Fruit fly (Drosophila melanogaster) whole organism, pupa: ENCODE data around the gene CG9701.
A peak's percentile ranks its signal among the peaks of the same experiment; 100 is the strongest.

ENCODE experiments used
- CG10348 ChIP-seq: fragments of 200-800 bp; sonication (Bioruptor generic); IDR thresholded peaks from 2 replicates; pipeline ENCODE4 v1.3.6; 2022; ENCODE audit warnings: missing biosample characterization, missing genetic modification characterization
- CG12605 ChIP-seq: fragments of 200-800 bp; sonication (Bioruptor generic); IDR thresholded peaks from 2 replicates; pipeline ENCODE4 v1.3.6; 2022; ENCODE audit warnings: missing biosample characterization, missing genetic modification characterization
- CG13204 ChIP-seq: fragments of 200-800 bp; sonication (Bioruptor generic); optimal IDR thresholded peaks from 2 replicates; lab custom pipeline; 2018; ENCODE audit warnings: missing biosample characterization, mild to moderate bottlenecking, missing genetic modification characterization, moderate library complexity
- CG14655 ChIP-seq: fragments of 200-800 bp; sonication (Bioruptor generic); optimal IDR thresholded peaks from 3 replicates; lab custom pipeline; 2017; ENCODE audit warnings: mild to moderate bottlenecking, missing biosample characterization, missing genetic modification reagents, missing genetic modification characterization
- CG15710 ChIP-seq: fragments of 200-800 bp; sonication (Bioruptor generic); optimal IDR thresholded peaks from 2 replicates; lab custom pipeline; 2018; ENCODE audit warnings: missing biosample characterization, mild to moderate bottlenecking, missing genetic modification characterization, moderate library complexity
- CG17806 ChIP-seq: fragments of 200-800 bp; sonication (Bioruptor generic); optimal IDR thresholded peaks from 2 replicates; lab custom pipeline; 2018; ENCODE audit warnings: missing biosample characterization, mild to moderate bottlenecking, missing genetic modification characterization, moderate library complexity
- CG32121 ChIP-seq: fragments of 200-800 bp; sonication (Bioruptor generic); IDR thresholded peaks from 2 replicates; pipeline ENCODE4 v1.3.6; 2022; ENCODE audit warnings: missing biosample characterization, missing genetic modification characterization
- CG34367 ChIP-seq: fragments of 200-800 bp; sonication (Bioruptor generic); optimal IDR thresholded peaks from 2 replicates; lab custom pipeline; 2018; ENCODE audit warnings: missing biosample characterization, mild to moderate bottlenecking, missing genetic modification characterization
- CG4496 ChIP-seq: fragments of 200-800 bp; sonication (Bioruptor generic); IDR thresholded peaks from 3 replicates; pipeline ENCODE4 v1.3.6; 2022; ENCODE audit warnings: missing biosample characterization, missing genetic modification characterization
- CG8159 ChIP-seq: fragments of 200-800 bp; sonication (Bioruptor generic); optimal IDR thresholded peaks from 3 replicates; lab custom pipeline; 2018; ENCODE audit warnings: missing biosample characterization, mild to moderate bottlenecking, missing genetic modification characterization, moderate library complexity
- CG8301 ChIP-seq: fragments of 200-800 bp; sonication (Bioruptor generic); optimal IDR thresholded peaks from 2 replicates; lab custom pipeline; 2018; ENCODE audit warnings: missing biosample characterization, mild to moderate bottlenecking, missing genetic modification characterization
- CG9948 ChIP-seq: fragments of 200-800 bp; sonication (Bioruptor generic); optimal IDR thresholded peaks from 2 replicates; lab custom pipeline; 2018; ENCODE audit warnings: missing biosample characterization, mild to moderate bottlenecking, missing genetic modification characterization, moderate library complexity
- D1 ChIP-seq: fragments of 200-800 bp; sonication (Bioruptor generic); optimal IDR thresholded peaks from 2 replicates; lab custom pipeline; 2018; ENCODE audit warnings: missing biosample characterization, mild to moderate bottlenecking, missing genetic modification characterization, moderate library complexity
- EcR ChIP-seq: fragments of 200-800 bp; sonication (Bioruptor generic); optimal IDR thresholded peaks from 3 replicates; lab custom pipeline; 2019; ENCODE audit warnings: missing biosample characterization, missing genetic modification characterization, mild to moderate bottlenecking, moderate library complexity, missing genetic modification reagents
- Ets98B ChIP-seq: fragments of 200-800 bp; sonication (Bioruptor generic); IDR thresholded peaks from 2 replicates; pipeline ENCODE4 v1.3.6; 2022; ENCODE audit warnings: missing biosample characterization, missing genetic modification characterization
- Pif1A ChIP-seq: fragments of 200-800 bp; sonication (Bioruptor generic); optimal IDR thresholded peaks from 3 replicates; lab custom pipeline; 2016; ENCODE audit warnings: missing biosample characterization, missing genetic modification characterization
- Pif1B ChIP-seq: fragments of 200-800 bp; sonication (Bioruptor generic); optimal IDR thresholded peaks from 3 replicates; lab custom pipeline; 2016; ENCODE audit warnings: missing biosample characterization, missing genetic modification characterization
- Snoo ChIP-seq: fragments of 200-800 bp; sonication (Bioruptor generic); optimal IDR thresholded peaks from 3 replicates; lab custom pipeline; 2017; ENCODE audit warnings: missing biosample characterization, mild to moderate bottlenecking, missing genetic modification characterization, inconsistent platforms
- fd96Ca ChIP-seq: fragments of 200-800 bp; sonication (Bioruptor generic); IDR thresholded peaks from 3 replicates; pipeline ENCODE4 v1.3.6; 2022; ENCODE audit warnings: missing biosample characterization, missing genetic modification characterization
- gl ChIP-seq: fragments of 200-800 bp; sonication (Bioruptor generic); optimal IDR thresholded peaks from 2 replicates; lab custom pipeline; 2018; ENCODE audit warnings: missing biosample characterization, mild to moderate bottlenecking, missing genetic modification characterization
- rn ChIP-seq: fragments of 200-800 bp; sonication (Bioruptor generic); IDR thresholded peaks from 2 replicates; pipeline ENCODE4 v1.3.6; 2022; ENCODE audit warnings: missing biosample characterization, missing genetic modification characterization

Gene CG9701

dm6 chr3L:16760274-16760673 is 26.9 kb downstream of the CG9701 start:
- no peak for TF ChIP-seq CG15710 (tag; lab: Kevin White, UChicago)
- peak; percentile 29 for TF ChIP-seq CG9948 (tag; lab: Kevin White, UChicago)
- TF ChIP-seq CG10348 (GFP tag; lab: Robert Waterston, UW), result no peak
- TF ChIP-seq CG12605, result no peak
- no peak for TF ChIP-seq EcR
- TF ChIP-seq CG17806 (tag; lab: Kevin White, UChicago), result peak; percentile 12
- TF ChIP-seq CG14655 (GFP tag; lab: Kevin White, UChicago), result peak; percentile 23
- TF ChIP-seq Pif1A (GFP tag; lab: Kevin White, UChicago), result no peak
- no peak for TF ChIP-seq gl (tag; lab: Kevin White, UChicago)
- no peak for TF ChIP-seq CG13204 (GFP tag; lab: Kevin White, UChicago)
- TF ChIP-seq rn, result no peak
- no peak for TF ChIP-seq D1 (tag; lab: Kevin White, UChicago)
- no peak for TF ChIP-seq Pif1B (GFP tag; lab: Kevin White, UChicago)
- no peak for TF ChIP-seq CG32121 (GFP tag; lab: Robert Waterston, UW)
- TF ChIP-seq CG34367 (tag; lab: Kevin White, UChicago), result no peak
- no peak for TF ChIP-seq CG4496
- peak; percentile 35 for TF ChIP-seq CG8301 (tag; lab: Kevin White, UChicago)

dm6 chr3L:16762203-16762997 is 29.1 kb downstream of the CG9701 start:
- TF ChIP-seq CG34367 (tag; lab: Kevin White, UChicago) (peak; percentile 77), CG32121 (GFP tag; lab: Robert Waterston, UW) (no peak), CG12605 (no peak), Ets98B (GFP tag; lab: Robert Waterston, UW) (no peak), CG4496 (no peak), Pif1B (GFP tag; lab: Kevin White, UChicago) (peak; percentile 77), CG13204 (GFP tag; lab: Kevin White, UChicago) (no peak), CG15710 (tag; lab: Kevin White, UChicago) (peak; percentile 79), CG14655 (GFP tag; lab: Kevin White, UChicago) (peak; percentile 78), CG8301 (tag; lab: Kevin White, UChicago) (peak; percentile 41), gl (tag; lab: Kevin White, UChicago) (no peak), rn (no peak), D1 (tag; lab: Kevin White, UChicago) (no peak), fd96Ca (GFP tag; lab: Robert Waterston, UW) (no peak), CG17806 (tag; lab: Kevin White, UChicago) (peak; percentile 78), CG10348 (GFP tag; lab: Robert Waterston, UW) (no peak), CG8159 (tag; lab: Kevin White, UChicago) (peak; percentile 78), EcR (peak; percentile 72), Pif1A (GFP tag; lab: Kevin White, UChicago) (peak; percentile 56), Snoo (tag; lab: Kevin White, UChicago) (no peak), CG9948 (tag; lab: Kevin White, UChicago) (peak; percentile 78)

dm6 chr3L:16765647-16766628 is 32.6 kb downstream of the CG9701 start, which contains the start of gene Nrt:
Gene Nrt, plus strand, starts transcription at chr3L:16766072.
- TF ChIP-seq fd96Ca (GFP tag; lab: Robert Waterston, UW) (peak; percentile 8; the same call in 1 of the 3 replicates), EcR (peak; percentile 38), CG9948 (tag; lab: Kevin White, UChicago) (peak; percentile 38), gl (tag; lab: Kevin White, UChicago) (peak; percentile 47), CG13204 (GFP tag; lab: Kevin White, UChicago) (peak; percentile 29), CG10348 (GFP tag; lab: Robert Waterston, UW) (no peak), CG4496 (peak; percentile 63; the same call in 1 of the 3 replicates), CG14655 (GFP tag; lab: Kevin White, UChicago) (peak; percentile 65), CG17806 (tag; lab: Kevin White, UChicago) (peak; percentile 67), D1 (tag; lab: Kevin White, UChicago) (no peak), Snoo (tag; lab: Kevin White, UChicago) (peak; percentile 36), CG8301 (tag; lab: Kevin White, UChicago) (peak; percentile 64), CG12605 (peak; percentile 86), CG15710 (tag; lab: Kevin White, UChicago) (peak; percentile 61), Pif1B (GFP tag; lab: Kevin White, UChicago) (peak; percentile 69), CG8159 (tag; lab: Kevin White, UChicago) (peak; percentile 77), rn (no peak), Ets98B (GFP tag; lab: Robert Waterston, UW) (peak; percentile 60), CG32121 (GFP tag; lab: Robert Waterston, UW) (peak; percentile 65; the same call in 1 of the 2 replicates), CG34367 (tag; lab: Kevin White, UChicago) (peak; percentile 68), Pif1A (GFP tag; lab: Kevin White, UChicago) (peak; percentile 72)

dm6 chr3L:16766901-16767300 is 33.6 kb downstream of the CG9701 start:
- TF ChIP-seq CG32121 (GFP tag; lab: Robert Waterston, UW) (no peak), CG17806 (tag; lab: Kevin White, UChicago) (no peak), Pif1B (GFP tag; lab: Kevin White, UChicago) (no peak), Pif1A (GFP tag; lab: Kevin White, UChicago) (no peak), Snoo (tag; lab: Kevin White, UChicago) (no peak), CG10348 (GFP tag; lab: Robert Waterston, UW) (no peak), CG12605 (no peak), Ets98B (GFP tag; lab: Robert Waterston, UW) (no peak)
